Worm (Caenorhabditis elegans) whole organism, L1 larva: Measurements from ENCODE around the gene ZC317.6.

Source experiments
- C04F5.9 ChIP-seq: sonication (generic microtip); optimal IDR thresholded peaks from 2 replicates; lab custom pipeline; 2016; ENCODE audit warnings: missing genetic modification characterization, missing compliant biosample characterization
- isw-1 ChIP-seq: fragments of 200-800 bp; sonication (Bioruptor generic); IDR thresholded peaks from 2 replicates; pipeline ENCODE4 v1.3.6; 2022; ENCODE audit warnings: missing genetic modification characterization, missing compliant biosample characterization
- mdl-1 ChIP-seq, 2 experiments: fragments of 150-350 bp; optimal IDR thresholded peaks; 2 replicates each; lab custom pipeline; 2014 to 2017; ENCODE audit warnings: missing biosample characterization in 2 of 2, missing genetic modification characterization in 2 of 2, inconsistent platforms in 1 of 2
- nhr-237 ChIP-seq: fragments of 150-350 bp; optimal IDR thresholded peaks from 2 replicates; lab custom pipeline; 2014; ENCODE audit warnings: missing biosample characterization, missing genetic modification characterization
- nhr-28 ChIP-seq: fragments of 150-350 bp; optimal IDR thresholded peaks from 2 replicates; lab custom pipeline; 2014; ENCODE audit warnings: missing biosample characterization, missing genetic modification characterization
- pax-3 ChIP-seq: fragments of 200-800 bp; sonication (Bioruptor generic); optimal IDR thresholded peaks from 2 replicates; lab custom pipeline; 2018; ENCODE audit warnings: mild to moderate bottlenecking, missing genetic modification characterization, moderate library complexity, missing compliant biosample characterization
- sup-37 ChIP-seq: fragments of 200-800 bp; sonication (Bioruptor generic); optimal IDR thresholded peaks from 2 replicates; lab custom pipeline; 2018; ENCODE audit warnings: mild to moderate bottlenecking, missing genetic modification characterization, missing compliant biosample characterization
- unc-62 ChIP-seq: fragments of 150-350 bp; optimal IDR thresholded peaks from 2 replicates; lab custom pipeline; 2014; ENCODE audit warnings: missing biosample characterization, missing genetic modification reagents, missing genetic modification characterization

DNA sequence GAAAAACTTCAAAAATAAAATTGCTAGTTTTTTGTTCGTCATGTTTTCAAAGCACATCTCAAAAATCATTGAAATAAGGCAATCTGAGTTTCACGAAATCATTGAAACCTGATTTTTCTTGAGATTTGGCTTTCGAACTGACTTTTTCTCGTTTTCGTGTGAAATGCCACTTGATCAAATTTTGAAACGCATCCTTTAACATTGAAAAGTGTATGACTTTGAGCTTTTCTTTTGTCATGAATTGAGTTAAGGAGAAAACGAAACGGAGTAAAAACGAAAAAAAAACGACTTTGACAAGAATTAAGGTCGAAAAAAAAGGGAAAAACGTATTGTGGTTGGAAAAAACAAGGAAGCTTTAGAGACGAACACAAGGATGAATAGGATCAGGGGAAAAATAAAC is 13.4 kb downstream of the ZC317.6 start:
- TF ChIP-seq pax-3 (tag; lab: Kevin White, UChicago), result no peak
- no peak for TF ChIP-seq mdl-1 (tag; optimal IDR thresholded peaks at IDR 0.05; lab: Kevin White, UChicago)
- TF ChIP-seq nhr-237 (tag; lab: Kevin White, UChicago), result no peak
- no peak for TF ChIP-seq sup-37 (GFP tag; lab: Kevin White, UChicago)
- TF ChIP-seq isw-1 (GFP tag; lab: Robert Waterston, UW), result no peak
- no peak for TF ChIP-seq nhr-28 (tag; lab: Kevin White, UChicago)
- TF ChIP-seq unc-62 (GFP tag; lab: Kevin White, UChicago), result no peak
- no peak for TF ChIP-seq C04F5.9
